Fruit fly (Drosophila melanogaster): Measurements from ENCODE around the gene bru2.

DNA sequence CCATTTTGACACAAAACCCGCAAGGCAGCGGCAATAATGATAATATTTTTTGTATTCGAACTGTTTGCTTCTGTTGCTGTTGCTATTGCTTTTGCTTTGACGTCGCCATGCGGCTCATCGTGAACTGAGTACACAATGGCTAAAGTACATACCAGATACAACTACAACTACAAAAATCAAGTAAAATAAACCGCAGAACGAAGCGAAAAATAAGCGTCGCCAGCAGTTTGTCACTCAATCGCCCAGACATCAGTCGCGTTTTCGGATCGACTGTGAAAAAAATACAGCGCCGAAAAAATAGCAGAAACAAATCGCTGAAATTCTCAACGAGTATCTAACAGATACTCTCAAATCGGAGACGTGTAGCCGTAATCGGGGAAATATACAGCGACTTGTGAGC, 25.6 kb downstream of the bru2 start:
- no peak for TF ChIP-seq CG3032 (tag; optimal IDR thresholded peaks at IDR 0.05)
- no peak for TF ChIP-seq OdsH (GFP tag; optimal IDR thresholded peaks at IDR 0.05)
- TF ChIP-seq fkh (GFP tag; optimal IDR thresholded peaks at IDR 0.05): peak; percentile 89
- no peak for TF ChIP-seq Ets96B (tag; optimal IDR thresholded peaks at IDR 0.05)
- no peak for TF ChIP-seq Hr38 (GFP tag; optimal IDR thresholded peaks at IDR 0.05)
- no peak for TF ChIP-seq ss (GFP tag; optimal IDR thresholded peaks at IDR 0.05)
- TF ChIP-seq CG32006 (GFP tag; optimal IDR thresholded peaks at IDR 0.05): no peak
- no peak for TF ChIP-seq fd85E (GFP tag; optimal IDR thresholded peaks at IDR 0.05)
- TF ChIP-seq CG16779 (tag; optimal IDR thresholded peaks at IDR 0.05): peak; percentile 8
- TF ChIP-seq Sox14 (GFP tag; optimal IDR thresholded peaks at IDR 0.05): no peak
- TF ChIP-seq salr (GFP tag; optimal IDR thresholded peaks at IDR 0.05): no peak
- TF ChIP-seq svp (GFP tag): no peak
- TF ChIP-seq pdm3 (GFP tag; optimal IDR thresholded peaks at IDR 0.05): no peak
